Fruit fly (Drosophila melanogaster): ENCODE measurements around the gene Snoo.
A peak's percentile ranks its signal among the peaks of the same experiment; 100 is the strongest.

The Snoo gene

dm6 chr2L:7925389-7925788, 58.6 kb downstream of the Snoo start (continued):
- TF ChIP-seq CG32532 (GFP tag; IDR thresholded peaks at IDR 0.05) (peak; percentile 89), aop (GFP tag; IDR thresholded peaks at IDR 0.05) (peak; percentile 57; the same call in 1 of the 2 replicates), Meics (GFP tag; optimal IDR thresholded peaks at IDR 0.05) (peak; percentile 88), NC2β (GFP tag; optimal IDR thresholded peaks at IDR 0.05) (peak; percentile 76), NfI (GFP tag; optimal IDR thresholded peaks at IDR 0.05) (peak; percentile 91), CG4360 (GFP tag; IDR thresholded peaks at IDR 0.05) (peak; percentile 59), Vsx1 (GFP tag; optimal IDR thresholded peaks at IDR 0.05) (peak; percentile 52), B-H2 (GFP tag; optimal IDR thresholded peaks at IDR 0.05) (peak; percentile 74), Sry-β (GFP tag; optimal IDR thresholded peaks at IDR 0.05) (peak; percentile 10), CG4424 (GFP tag; optimal IDR thresholded peaks at IDR 0.05) (peak; percentile 85), danr (GFP tag; IDR thresholded peaks at IDR 0.05) (peak; percentile 77), dati (GFP tag; IDR thresholded peaks at IDR 0.05) (no peak), CG4820 (GFP tag; optimal IDR thresholded peaks at IDR 0.05) (peak; percentile 84), CG13424 (tag; optimal IDR thresholded peaks at IDR 0.05) (peak; percentile 91), gsb-n (tag; optimal IDR thresholded peaks at IDR 0.05) (peak; percentile 83), CG6254 (GFP tag; optimal IDR thresholded peaks at IDR 0.05) (peak; percentile 82), BEAF-32 (GFP tag; optimal IDR thresholded peaks at IDR 0.05) (no peak), ERR (GFP tag; optimal IDR thresholded peaks at IDR 0.05) (peak; percentile 82), CG17912 (GFP tag; optimal IDR thresholded peaks at IDR 0.05) (peak; percentile 34), CG7928 (GFP tag; optimal IDR thresholded peaks at IDR 0.05) (peak; percentile 17), Hr51 (GFP tag; optimal IDR thresholded peaks at IDR 0.05) (peak; percentile 54 to 92), CG12155 (GFP tag; optimal IDR thresholded peaks at IDR 0.05) (peak; percentile 70), h (optimal IDR thresholded peaks at IDR 0.05) (no peak), CG10209 (GFP tag; optimal IDR thresholded peaks at IDR 0.05) (peak; percentile 83), tll (GFP tag; optimal IDR thresholded peaks at IDR 0.05) (no peak), eyg (GFP tag; optimal IDR thresholded peaks at IDR 0.05) (peak; percentile 84), CG3726 (GFP tag; IDR thresholded peaks at IDR 0.05) (peak; percentile 83), sens-2 (GFP tag; IDR thresholded peaks at IDR 0.05) (peak; percentile 76), bowl (GFP tag; IDR thresholded peaks at IDR 0.05) (peak; percentile 74), CG13624 (GFP tag; optimal IDR thresholded peaks at IDR 0.05) (peak; percentile 89), run (tag; optimal IDR thresholded peaks at IDR 0.05) (peak; percentile 79), Xrp1 (GFP tag; IDR thresholded peaks at IDR 0.05) (peak; percentile 93), bbx (GFP tag; IDR thresholded peaks at IDR 0.05; ENCODE audit: partially characterized antibody) (no peak), CG14667 (GFP tag; IDR thresholded peaks at IDR 0.05) (peak; percentile 83), CG14860 (GFP tag; IDR thresholded peaks at IDR 0.05; ENCODE audit: partially characterized antibody) (peak; percentile 41; the same call in 1 of the 3 replicates), psq (GFP tag; optimal IDR thresholded peaks at IDR 0.05) (peak; percentile 46), cg (GFP tag; optimal IDR thresholded peaks at IDR 0.05) (no peak), Nf-YB (GFP tag; optimal IDR thresholded peaks at IDR 0.05) (peak; percentile 64), CG5180 (GFP tag; optimal IDR thresholded peaks at IDR 0.05) (peak; percentile 78), so (GFP tag; IDR thresholded peaks at IDR 0.05) (peak; percentile 92), CG12659 (GFP tag; optimal IDR thresholded peaks at IDR 0.05) (peak; percentile 88), p53 (GFP tag; optimal IDR thresholded peaks at IDR 0.05) (peak; percentile 22), vvl (GFP tag; IDR thresholded peaks at IDR 0.05) (peak; percentile 96), NK7.1 (GFP tag; optimal IDR thresholded peaks at IDR 0.05) (peak; percentile 80), Dp (GFP tag; optimal IDR thresholded peaks at IDR 0.05) (no peak), CG2875 (GFP tag; optimal IDR thresholded peaks at IDR 0.05) (peak; percentile 82), Hr39 (optimal IDR thresholded peaks at IDR 0.05) (no peak), tna (GFP tag; IDR thresholded peaks at IDR 0.05; ENCODE audit: partially characterized antibody) (no peak), vfl (GFP tag; optimal IDR thresholded peaks at IDR 0.05) (peak; percentile 70), fd64A (GFP tag; optimal IDR thresholded peaks at IDR 0.05) (peak; percentile 84), CG43689 (GFP tag; IDR thresholded peaks at IDR 0.05) (peak; percentile 66; the same call in 1 of the 2 replicates)

All from whole organism, embryonic.